Worm (Caenorhabditis elegans) whole organism, young adult: Measurements from ENCODE around the gene R04E5.7.

Source experiments
- B0019.2 ChIP-seq: fragments of 200-800 bp; sonication (Bioruptor generic); conservative IDR thresholded peaks from 2 replicates; pipeline ENCODE4 v1.3.6; 2022; ENCODE audit warnings: missing genetic modification reagents, missing genetic modification characterization, missing compliant biosample characterization
- B0336.3 ChIP-seq: fragments of 200-800 bp; sonication (Bioruptor generic); IDR thresholded peaks from 2 replicates; pipeline ENCODE4 v1.3.6; 2022; ENCODE audit warnings: missing genetic modification characterization, missing compliant biosample characterization
- C06A6.2 ChIP-seq: fragments of 200-800 bp; sonication (Bioruptor generic); conservative IDR thresholded peaks from 2 replicates; pipeline ENCODE4 v1.3.6; 2022; ENCODE audit warnings: missing genetic modification characterization, missing compliant biosample characterization
- F10E7.11 ChIP-seq: sonication (generic microtip); optimal IDR thresholded peaks from 2 replicates; lab custom pipeline; 2017; ENCODE audit warnings: mild to moderate bottlenecking, missing genetic modification characterization, moderate library complexity, missing compliant biosample characterization
- F22D6.2 ChIP-seq: sonication (generic microtip); optimal IDR thresholded peaks from 2 replicates; lab custom pipeline; 2016; ENCODE audit warnings: mild to moderate bottlenecking, missing genetic modification characterization, missing compliant biosample characterization
- F37B4.10 ChIP-seq: fragments of 200-800 bp; sonication (Bioruptor generic); IDR thresholded peaks from 2 replicates; pipeline ENCODE4 v1.3.6; 2022; ENCODE audit warnings: missing genetic modification characterization, missing compliant biosample characterization
- F49E8.2 ChIP-seq: sonication (generic microtip); optimal IDR thresholded peaks from 3 replicates; lab custom pipeline; 2017; ENCODE audit warnings: missing genetic modification characterization, mild to moderate bottlenecking, missing compliant biosample characterization, antibody characterized with exemption, moderate library complexity; ENCODE audit not compliant: insufficient read depth
- F52B5.7 ChIP-seq: sonication (generic microtip); optimal IDR thresholded peaks from 2 replicates; lab custom pipeline; 2016; ENCODE audit warnings: mild to moderate bottlenecking, missing genetic modification characterization, missing compliant biosample characterization
- K11D2.4 ChIP-seq: fragments of 200-800 bp; sonication (Bioruptor generic); IDR thresholded peaks from 2 replicates; pipeline ENCODE4 v1.3.6; 2022; ENCODE audit warnings: missing genetic modification reagents, missing genetic modification characterization, missing compliant biosample characterization
- K12H6.12 ChIP-seq: fragments of 200-800 bp; sonication (Bioruptor generic); optimal IDR thresholded peaks from 2 replicates; lab custom pipeline; 2018; ENCODE audit warnings: mild to moderate bottlenecking, missing genetic modification characterization, missing compliant biosample characterization
- T26A5.8 ChIP-seq: sonication (generic microtip); optimal IDR thresholded peaks from 2 replicates; lab custom pipeline; 2016; ENCODE audit warnings: missing genetic modification characterization, missing compliant biosample characterization
- Y67H2A.10 ChIP-seq: fragments of 200-800 bp; sonication (Bioruptor generic); conservative IDR thresholded peaks from 2 replicates; pipeline ENCODE4 v1.3.6; 2022; ENCODE audit warnings: missing genetic modification reagents, missing genetic modification characterization, missing compliant biosample characterization
- Y79H2A.3 ChIP-seq: fragments of 200-800 bp; sonication (Bioruptor generic); conservative IDR thresholded peaks from 2 replicates; pipeline ENCODE4 v1.3.6; 2022; ENCODE audit warnings: missing genetic modification reagents, missing genetic modification characterization, missing compliant biosample characterization
- akir-1 ChIP-seq: fragments of 200-800 bp; sonication (Bioruptor generic); optimal IDR thresholded peaks from 2 replicates; lab custom pipeline; 2018; ENCODE audit warnings: mild to moderate bottlenecking, missing genetic modification characterization, moderate library complexity, missing compliant biosample characterization
- aptf-2 ChIP-seq: fragments of 200-800 bp; sonication (Bioruptor generic); conservative IDR thresholded peaks from 2 replicates; pipeline ENCODE4 v1.3.6; 2022; ENCODE audit warnings: missing genetic modification reagents, missing genetic modification characterization, missing compliant biosample characterization
- aptf-3 ChIP-seq: fragments of 200-800 bp; sonication (Bioruptor generic); IDR thresholded peaks from 2 replicates; pipeline ENCODE4 v1.3.6; 2022; ENCODE audit warnings: missing genetic modification characterization, missing compliant biosample characterization
- athp-1 ChIP-seq: sonication (generic microtip); optimal IDR thresholded peaks from 2 replicates; lab custom pipeline; 2017; ENCODE audit warnings: mild to moderate bottlenecking, missing genetic modification characterization, missing compliant biosample characterization
- attf-5 ChIP-seq: fragments of 200-800 bp; sonication (Bioruptor generic); optimal IDR thresholded peaks from 2 replicates; lab custom pipeline; 2018; ENCODE audit warnings: mild to moderate bottlenecking, missing genetic modification characterization, missing compliant biosample characterization
- cebp-1 ChIP-seq, 2 experiments: fragments of 200-800 bp in 1 of 2; sonication (Bioruptor generic) in 1 of 2; sonication (generic microtip) in 1 of 2; IDR thresholded peaks in 1 of 2; optimal IDR thresholded peaks in 1 of 2; 2 replicates each; pipeline versions ENCODE4 v1.3.6 to Lab custom; 2017 to 2022; ENCODE audit warnings: missing compliant biosample characterization in 2 of 2, missing genetic modification characterization in 2 of 2, mild to moderate bottlenecking in 1 of 2, missing genetic modification reagents in 1 of 2, moderate library complexity in 1 of 2
- dpff-1 ChIP-seq: sonication (generic microtip); optimal IDR thresholded peaks from 2 replicates; lab custom pipeline; 2017; ENCODE audit warnings: mild to moderate bottlenecking, missing genetic modification characterization, missing compliant biosample characterization
- ekl-4 ChIP-seq: fragments of 200-800 bp; sonication (Bioruptor generic); IDR thresholded peaks from 2 replicates; pipeline ENCODE4 v1.3.6; 2022; ENCODE audit warnings: missing genetic modification reagents, missing genetic modification characterization, missing compliant biosample characterization
- gei-17 ChIP-seq: fragments of 200-800 bp; sonication (Bioruptor generic); optimal IDR thresholded peaks from 2 replicates; lab custom pipeline; 2018; ENCODE audit warnings: mild to moderate bottlenecking, missing genetic modification characterization, missing compliant biosample characterization
- hlh-12 ChIP-seq: sonication (generic microtip); optimal IDR thresholded peaks from 2 replicates; lab custom pipeline; 2016; ENCODE audit warnings: missing genetic modification characterization, missing compliant biosample characterization
- hlh-26 ChIP-seq: fragments of 200-800 bp; sonication (Bioruptor generic); conservative IDR thresholded peaks from 2 replicates; pipeline ENCODE4 v1.3.6; 2022; ENCODE audit warnings: missing genetic modification reagents, missing genetic modification characterization, missing compliant biosample characterization
- hmg-20 ChIP-seq: fragments of 200-800 bp; sonication (Bioruptor generic); IDR thresholded peaks from 2 replicates; pipeline ENCODE4 v1.3.6; 2022; ENCODE audit warnings: missing genetic modification reagents, missing genetic modification characterization, missing compliant biosample characterization
- hrde-1 ChIP-seq: sonication (generic microtip); optimal IDR thresholded peaks from 2 replicates; lab custom pipeline; 2016; ENCODE audit warnings: missing genetic modification characterization, mild to moderate bottlenecking, missing compliant biosample characterization, moderate library complexity, missing genotype, missing genetic modification reagents, borderline replicate concordance
- let-526 ChIP-seq: fragments of 200-800 bp; sonication (Bioruptor generic); IDR thresholded peaks from 2 replicates; pipeline ENCODE4 v1.3.6; 2022; ENCODE audit warnings: missing genetic modification reagents, missing genetic modification characterization, missing compliant biosample characterization
- lin-26 ChIP-seq: fragments of 200-800 bp; sonication (Bioruptor generic); IDR thresholded peaks from 2 replicates; pipeline ENCODE4 v1.3.6; 2022; ENCODE audit warnings: missing genetic modification reagents, missing genetic modification characterization, missing compliant biosample characterization
- lsy-27 ChIP-seq: sonication (generic microtip); optimal IDR thresholded peaks from 2 replicates; lab custom pipeline; 2017; ENCODE audit warnings: missing genetic modification characterization, mild to moderate bottlenecking, missing compliant biosample characterization, antibody characterized with exemption, missing genotype, borderline replicate concordance; ENCODE audit not compliant: insufficient read depth
- madf-8 ChIP-seq: fragments of 200-800 bp; sonication (Bioruptor generic); conservative IDR thresholded peaks from 2 replicates; pipeline ENCODE4 v1.3.6; 2022; ENCODE audit warnings: missing genetic modification reagents, missing genetic modification characterization, missing compliant biosample characterization
- mel-28 ChIP-seq: sonication (generic microtip); optimal IDR thresholded peaks from 2 replicates; lab custom pipeline; 2016; ENCODE audit warnings: borderline replicate concordance, mild to moderate bottlenecking, missing genetic modification characterization, missing compliant biosample characterization
- mes-4 ChIP-seq: sonication (generic microtip); optimal IDR thresholded peaks from 2 replicates; lab custom pipeline; 2016; ENCODE audit warnings: missing genotype, missing genetic modification characterization, missing compliant biosample characterization
- mxl-1 ChIP-seq: sonication (generic microtip); optimal IDR thresholded peaks from 2 replicates; lab custom pipeline; 2016; ENCODE audit warnings: missing genetic modification characterization, missing compliant biosample characterization
- nfyb-1 ChIP-seq: fragments of 200-800 bp; sonication (Bioruptor generic); IDR thresholded peaks from 2 replicates; pipeline ENCODE4 v1.3.6; 2022; ENCODE audit warnings: missing genetic modification reagents, missing genetic modification characterization, missing compliant biosample characterization
- nhr-179 ChIP-seq: sonication (generic microtip); optimal IDR thresholded peaks from 2 replicates; lab custom pipeline; 2016; ENCODE audit warnings: mild to moderate bottlenecking, missing genetic modification characterization, missing compliant biosample characterization
- pbrm-1 ChIP-seq: fragments of 200-800 bp; sonication (Bioruptor generic); IDR thresholded peaks from 2 replicates; pipeline ENCODE4 v1.3.6; 2022; ENCODE audit warnings: missing genetic modification reagents, missing genetic modification characterization, missing compliant biosample characterization
- rcor-1 ChIP-seq: fragments of 200-800 bp; sonication (Bioruptor generic); IDR thresholded peaks from 2 replicates; pipeline ENCODE4 v1.3.6; 2022; ENCODE audit warnings: missing genetic modification reagents, missing genetic modification characterization, missing compliant biosample characterization
- rec-8 ChIP-seq, 2 experiments: sonication (generic microtip); optimal IDR thresholded peaks; 2 replicates each; lab custom pipeline; 2016; ENCODE audit warnings: mild to moderate bottlenecking in 2 of 2, missing genetic modification characterization in 2 of 2, missing genetic modification reagents in 2 of 2, missing genotype in 2 of 2, missing biosample characterization in 1 of 2, missing compliant biosample characterization in 1 of 2, moderate library complexity in 1 of 2
- repo-1 ChIP-seq: sonication (generic microtip); optimal IDR thresholded peaks from 2 replicates; lab custom pipeline; 2017; ENCODE audit warnings: mild to moderate bottlenecking, missing genetic modification characterization, missing compliant biosample characterization
- sea-2 ChIP-seq: fragments of 200-800 bp; sonication (Bioruptor generic); IDR thresholded peaks from 2 replicates; pipeline ENCODE4 v1.3.6; 2022; ENCODE audit warnings: missing genetic modification characterization, missing compliant biosample characterization
- snpc-1.1 ChIP-seq: sonication (generic microtip); optimal IDR thresholded peaks from 2 replicates; lab custom pipeline; 2017; ENCODE audit warnings: missing genetic modification characterization, mild to moderate bottlenecking, missing compliant biosample characterization, antibody characterized with exemption, moderate library complexity, missing genotype, missing genetic modification reagents; ENCODE audit not compliant: insufficient read depth
- sptf-2 ChIP-seq: fragments of 200-800 bp; sonication (Bioruptor generic); optimal IDR thresholded peaks from 2 replicates; lab custom pipeline; 2018; ENCODE audit warnings: mild to moderate bottlenecking, missing genetic modification characterization, missing compliant biosample characterization
- tbp1 ChIP-seq: fragments of 200-800 bp; sonication (Bioruptor generic); optimal IDR thresholded peaks from 2 replicates; lab custom pipeline; 2018; ENCODE audit warnings: mild to moderate bottlenecking, missing genetic modification characterization, missing compliant biosample characterization
- tbx-9 ChIP-seq: sonication (generic microtip); optimal IDR thresholded peaks from 2 replicates; lab custom pipeline; 2016; ENCODE audit warnings: borderline replicate concordance, missing genetic modification characterization, inconsistent platforms, missing compliant biosample characterization
- unc-130 ChIP-seq: sonication (generic microtip); optimal IDR thresholded peaks from 2 replicates; lab custom pipeline; 2016; ENCODE audit warnings: missing genetic modification reagents, missing genetic modification characterization, missing compliant biosample characterization
- ztf-26 ChIP-seq: sonication (generic microtip); optimal IDR thresholded peaks from 2 replicates; lab custom pipeline; 2017; ENCODE audit warnings: missing genetic modification characterization, missing compliant biosample characterization
- ztf-3 ChIP-seq: fragments of 200-800 bp; sonication (Bioruptor generic); optimal IDR thresholded peaks from 2 replicates; lab custom pipeline; 2018; ENCODE audit warnings: mild to moderate bottlenecking, missing genetic modification characterization, missing compliant biosample characterization

The R04E5.7 gene

DNA sequence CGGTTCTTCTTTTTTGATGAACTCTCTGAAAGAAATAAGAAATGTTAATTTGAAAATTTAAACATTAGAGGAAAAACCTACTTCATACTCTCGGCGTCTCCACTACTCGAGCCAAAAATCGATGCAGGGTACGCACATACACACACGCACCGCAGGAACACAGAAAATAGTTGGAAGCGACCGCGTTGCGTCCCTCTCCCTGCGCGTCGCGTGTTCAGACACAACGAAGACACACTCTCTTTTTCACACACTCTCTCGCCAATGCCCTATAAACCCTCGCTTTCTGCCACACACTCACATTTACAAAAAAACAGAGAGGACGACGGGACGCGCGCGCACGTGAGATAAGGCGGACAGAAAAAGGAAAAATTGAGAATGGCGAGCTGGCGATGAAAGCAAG, 13.8 kb upstream of the R04E5.7 start, which contains the start of gene R04E5.9 (continued):
- TF ChIP-seq F10E7.11 (tag; lab: Kevin White, UChicago), result no peak
- TF ChIP-seq rcor-1 (GFP tag; lab: Robert Waterston, UW), result no peak; the same call in 1 of the 2 replicates
- TF ChIP-seq snpc-1.1, result no peak
- TF ChIP-seq tbx-9, result no peak
- no peak for TF ChIP-seq rec-8 (tag; optimal IDR thresholded peaks at IDR 0.05; lab: Kevin White, UChicago)
- TF ChIP-seq lin-26, result no peak
- peak; percentile 17 for TF ChIP-seq mel-28 (tag; lab: Kevin White, UChicago)
- peak; percentile 66; the same call in 1 of the 2 replicates for TF ChIP-seq pbrm-1 (GFP tag; lab: Robert Waterston, UW)
- peak; percentile 85 for TF ChIP-seq B0336.3 (GFP tag; lab: Robert Waterston, UW)
- 0 out of 2 replicates have a peak, but pooled peaks have one; percentile 48 for TF ChIP-seq hlh-26 (GFP tag; lab: Robert Waterston, UW)
- peak; percentile 69; the same call in 1 of the 2 replicates for TF ChIP-seq K11D2.4 (GFP tag; lab: Robert Waterston, UW)
- TF ChIP-seq mes-4 (tag; lab: Kevin White, UChicago), result no peak
- TF ChIP-seq nfyb-1 (GFP tag; lab: Robert Waterston, UW), result peak; percentile 60; the same call in 1 of the 2 replicates
- TF ChIP-seq ztf-26 (tag; lab: Kevin White, UChicago), result peak; percentile 69
- TF ChIP-seq cebp-1 (GFP tag; IDR thresholded peaks at IDR 0.05; lab: Robert Waterston, UW), result peak; percentile 17; the same call in 1 of the 2 replicates
- peak; percentile 87 for TF ChIP-seq cebp-1 (tag; optimal IDR thresholded peaks at IDR 0.05; lab: Kevin White, UChicago)
- TF ChIP-seq F37B4.10 (GFP tag; lab: Robert Waterston, UW), result no peak
- peak; percentile 89 for TF ChIP-seq K12H6.12 (tag; lab: Kevin White, UChicago)
- TF ChIP-seq repo-1 (tag; lab: Kevin White, UChicago), result no peak
- TF ChIP-seq aptf-2, result no peak
- TF ChIP-seq F52B5.7 (tag; lab: Kevin White, UChicago), result peak; percentile 7
- 0 out of 2 replicates have a peak, but pooled peaks have one; percentile 42 for TF ChIP-seq C06A6.2 (GFP tag; lab: Robert Waterston, UW)
- TF ChIP-seq hlh-12 (tag; lab: Kevin White, UChicago), result no peak
- TF ChIP-seq tbp1, result peak; percentile 68
- TF ChIP-seq F49E8.2 (tag; lab: Kevin White, UChicago), result no peak
- TF ChIP-seq nhr-179 (tag; lab: Kevin White, UChicago), result peak; percentile 17
- no peak for TF ChIP-seq unc-130 (GFP tag; lab: Kevin White, UChicago)
- TF ChIP-seq aptf-3 (GFP tag; lab: Robert Waterston, UW), result no peak
- no peak for TF ChIP-seq madf-8
- TF ChIP-seq T26A5.8, result no peak
- TF ChIP-seq Y79H2A.3, result no peak
- peak; percentile 35 for TF ChIP-seq F22D6.2 (tag; lab: Kevin White, UChicago)
- TF ChIP-seq ekl-4, result 0 out of 2 replicates have a peak, but pooled peaks have one; percentile 16
- TF ChIP-seq hrde-1 (tag; lab: Kevin White, UChicago), result no peak
- TF ChIP-seq mxl-1 (tag; lab: Kevin White, UChicago), result peak; percentile 4
- TF ChIP-seq attf-5 (GFP tag; lab: Kevin White, UChicago), result peak; percentile 93
- TF ChIP-seq akir-1 (GFP tag; lab: Kevin White, UChicago), result no peak
- TF ChIP-seq lsy-27, result no peak
- peak; percentile 24; the same call in 1 of the 2 replicates for TF ChIP-seq Y67H2A.10
- peak; percentile 1 for TF ChIP-seq sptf-2 (GFP tag; lab: Kevin White, UChicago)
- no peak for TF ChIP-seq B0019.2 (GFP tag; lab: Robert Waterston, UW)
- TF ChIP-seq ztf-3 (GFP tag; lab: Kevin White, UChicago), result no peak
- peak; percentile 51 for TF ChIP-seq gei-17 (GFP tag; lab: Kevin White, UChicago)
- no peak for TF ChIP-seq dpff-1
- TF ChIP-seq hmg-20 (GFP tag; lab: Robert Waterston, UW), result peak; percentile 50; the same call in 1 of the 2 replicates
- 0 out of 2 replicates have a peak, but pooled peaks have one; percentile 36 for TF ChIP-seq let-526 (GFP tag; lab: Robert Waterston, UW)
- TF ChIP-seq athp-1 (tag; lab: Kevin White, UChicago), result peak; percentile 45
- TF ChIP-seq sea-2, result no peak
